Fruit fly (Drosophila melanogaster) whole organism, prepupa: ENCODE data around the gene CG15382.
A peak's percentile ranks its signal among the peaks of the same experiment; 100 is the strongest.

Source experiments
- Blimp-1 ChIP-seq: fragments of 200-800 bp; sonication (Bioruptor generic); optimal IDR thresholded peaks from 3 replicates; lab custom pipeline; 2017; ENCODE audit warnings: missing biosample characterization, missing genetic modification characterization, mild to moderate bottlenecking, moderate library complexity, missing genetic modification reagents
- CG10631 ChIP-seq: fragments of 200-800 bp; sonication (Bioruptor generic); optimal IDR thresholded peaks from 2 replicates; lab custom pipeline; 2016; ENCODE audit warnings: missing biosample characterization, missing genetic modification characterization
- CG10669 ChIP-seq: fragments of 200-800 bp; sonication (Bioruptor generic); optimal IDR thresholded peaks from 3 replicates; lab custom pipeline; 2018; ENCODE audit warnings: missing biosample characterization, mild to moderate bottlenecking, missing genetic modification characterization, moderate library complexity
- CG11294 ChIP-seq: fragments of 200-800 bp; sonication (Bioruptor generic); IDR thresholded peaks from 2 replicates; pipeline ENCODE4 v1.3.6; 2022; ENCODE audit warnings: missing biosample characterization, missing genetic modification characterization
- CG11762 ChIP-seq: fragments of 200-800 bp; sonication (Bioruptor generic); optimal IDR thresholded peaks from 3 replicates; lab custom pipeline; 2016; ENCODE audit warnings: missing biosample characterization, missing genetic modification characterization; ENCODE audit not compliant: insufficient read depth
- CG15336 ChIP-seq: fragments of 200-800 bp; sonication (Bioruptor generic); IDR thresholded peaks from 2 replicates; pipeline ENCODE4 v1.3.6; 2022; ENCODE audit warnings: missing biosample characterization, missing genetic modification characterization
- CG1621 ChIP-seq: fragments of 200-800 bp; sonication (Bioruptor generic); optimal IDR thresholded peaks from 3 replicates; lab custom pipeline; 2018; ENCODE audit warnings: missing biosample characterization, mild to moderate bottlenecking, missing genetic modification characterization
- CG31627 ChIP-seq: fragments of 200-800 bp; sonication (Bioruptor generic); optimal IDR thresholded peaks from 3 replicates; lab custom pipeline; 2016; ENCODE audit warnings: missing biosample characterization, missing genetic modification characterization
- CG32006 ChIP-seq: fragments of 200-800 bp; sonication (Bioruptor generic); optimal IDR thresholded peaks from 3 replicates; lab custom pipeline; 2017; ENCODE audit warnings: missing biosample characterization, mild to moderate bottlenecking, missing genetic modification characterization
- CG34406 ChIP-seq: fragments of 200-800 bp; sonication (Bioruptor generic); optimal IDR thresholded peaks from 3 replicates; lab custom pipeline; 2016; ENCODE audit warnings: missing biosample characterization, missing genetic modification characterization
- CG4318 ChIP-seq: fragments of 200-800 bp; sonication (Bioruptor generic); optimal IDR thresholded peaks from 3 replicates; lab custom pipeline; 2017; ENCODE audit warnings: missing biosample characterization, mild to moderate bottlenecking, missing genetic modification characterization
- CG6163 ChIP-seq: fragments of 200-800 bp; sonication (Bioruptor generic); IDR thresholded peaks from 3 replicates; pipeline ENCODE4 v1.3.6; 2022; ENCODE audit warnings: missing biosample characterization, missing genetic modification characterization
- CG6276 ChIP-seq: fragments of 200-800 bp; sonication (Bioruptor generic); optimal IDR thresholded peaks from 2 replicates; lab custom pipeline; 2017; ENCODE audit warnings: missing biosample characterization, mild to moderate bottlenecking, missing genetic modification characterization
- CG6792 ChIP-seq: fragments of 200-800 bp; sonication (Bioruptor generic); optimal IDR thresholded peaks from 3 replicates; lab custom pipeline; 2016; ENCODE audit warnings: missing biosample characterization, missing genetic modification characterization
- CG6808 ChIP-seq: fragments of 200-800 bp; sonication (Bioruptor generic); optimal IDR thresholded peaks from 3 replicates; lab custom pipeline; 2017; ENCODE audit warnings: missing biosample characterization, missing genetic modification characterization, mild to moderate bottlenecking, moderate library complexity, missing genetic modification reagents
- CG6854 ChIP-seq: fragments of 200-800 bp; sonication (Bioruptor generic); optimal IDR thresholded peaks from 2 replicates; lab custom pipeline; 2017; ENCODE audit warnings: missing biosample characterization, mild to moderate bottlenecking, missing genetic modification characterization
- CG7368 ChIP-seq: fragments of 200-800 bp; sonication (Bioruptor generic); optimal IDR thresholded peaks from 3 replicates; lab custom pipeline; 2016; ENCODE audit warnings: missing biosample characterization, missing genetic modification characterization
- CG8319 ChIP-seq: fragments of 200-800 bp; sonication (Bioruptor generic); optimal IDR thresholded peaks from 3 replicates; lab custom pipeline; 2016; ENCODE audit warnings: missing biosample characterization, missing genetic modification characterization
- Eip75B ChIP-seq: fragments of 200-800 bp; sonication (Bioruptor generic); optimal IDR thresholded peaks from 3 replicates; lab custom pipeline; 2016; ENCODE audit warnings: missing biosample characterization, missing genetic modification characterization
- Eip78C ChIP-seq: fragments of 200-800 bp; sonication (Bioruptor generic); peaks from one replicate; lab custom pipeline; 2016; ENCODE audit warnings: missing biosample characterization, missing genetic modification characterization
- Eip93F ChIP-seq: fragments of 200-800 bp; sonication (Bioruptor generic); optimal IDR thresholded peaks from 2 replicates; lab custom pipeline; 2016; ENCODE audit warnings: missing biosample characterization, mild to moderate bottlenecking, missing genetic modification characterization
- Ets21C ChIP-seq: fragments of 200-800 bp; sonication (Bioruptor generic); optimal IDR thresholded peaks from 3 replicates; lab custom pipeline; 2016; ENCODE audit warnings: missing biosample characterization, missing genetic modification characterization
- Ets96B ChIP-seq: fragments of 200-800 bp; optimal IDR thresholded peaks from 2 replicates; lab custom pipeline; 2019; ENCODE audit warnings: missing biosample characterization, mild to moderate bottlenecking, missing genetic modification characterization, moderate library complexity
- Hr38 ChIP-seq: sonication (Bioruptor generic); optimal IDR thresholded peaks from 2 replicates; lab custom pipeline; 2016; ENCODE audit warnings: missing biosample characterization, missing genetic modification characterization
- Hr39 ChIP-seq: fragments of 200-800 bp; sonication (Bioruptor generic); optimal IDR thresholded peaks from 2 replicates; lab custom pipeline; 2016; ENCODE audit warnings: missing biosample characterization, missing genetic modification characterization
- Hr4 ChIP-seq: fragments of 200-800 bp; sonication (Bioruptor generic); optimal IDR thresholded peaks from 3 replicates; lab custom pipeline; 2016; ENCODE audit warnings: missing biosample characterization, missing genetic modification characterization
- Lpt ChIP-seq: fragments of 200-800 bp; sonication (Bioruptor generic); optimal IDR thresholded peaks from 3 replicates; lab custom pipeline; 2016; ENCODE audit warnings: missing biosample characterization, missing genetic modification characterization
- Met ChIP-seq: fragments of 200-800 bp; sonication (Bioruptor generic); optimal IDR thresholded peaks from 3 replicates; lab custom pipeline; 2016; ENCODE audit warnings: missing biosample characterization, missing genetic modification characterization
- OdsH ChIP-seq: fragments of 200-800 bp; sonication (Bioruptor generic); optimal IDR thresholded peaks from 3 replicates; lab custom pipeline; 2016; ENCODE audit warnings: missing biosample characterization, missing genetic modification characterization
- Smox ChIP-seq: fragments of 200-800 bp; sonication (Bioruptor generic); optimal IDR thresholded peaks from 3 replicates; lab custom pipeline; 2016; ENCODE audit warnings: missing biosample characterization, missing genetic modification characterization
- Sox14 ChIP-seq: fragments of 200-800 bp; sonication (Bioruptor generic); optimal IDR thresholded peaks from 3 replicates; lab custom pipeline; 2016; ENCODE audit warnings: missing biosample characterization, missing genetic modification characterization
- Sox15 ChIP-seq: fragments of 200-800 bp; sonication (Bioruptor generic); optimal IDR thresholded peaks from 3 replicates; lab custom pipeline; 2016; ENCODE audit warnings: missing biosample characterization, missing genetic modification characterization
- achi ChIP-seq: fragments of 200-800 bp; sonication (Bioruptor generic); optimal IDR thresholded peaks from 3 replicates; lab custom pipeline; 2016; ENCODE audit warnings: missing biosample characterization, missing genetic modification characterization
- acj6 ChIP-seq: fragments of 200-800 bp; sonication (Bioruptor generic); optimal IDR thresholded peaks from 3 replicates; lab custom pipeline; 2016; ENCODE audit warnings: missing biosample characterization, missing genetic modification characterization
- cyc ChIP-seq: fragments of 200-800 bp; sonication (Bioruptor generic); optimal IDR thresholded peaks from 3 replicates; lab custom pipeline; 2016; ENCODE audit warnings: missing biosample characterization, missing genetic modification characterization
- dsx ChIP-seq: fragments of 200-800 bp; optimal IDR thresholded peaks from 3 replicates; lab custom pipeline; 2019; ENCODE audit warnings: missing biosample characterization, mild to moderate bottlenecking, missing genetic modification characterization, moderate library complexity; ENCODE audit not compliant: poor library complexity, severe bottlenecking
- eg ChIP-seq: fragments of 200-800 bp; sonication (Bioruptor generic); IDR thresholded peaks from 3 replicates; pipeline ENCODE4 v1.3.6; 2022; ENCODE audit warnings: missing biosample characterization, missing genetic modification characterization
- esn ChIP-seq: fragments of 200-800 bp; sonication (Bioruptor generic); optimal IDR thresholded peaks from 2 replicates; lab custom pipeline; 2016; ENCODE audit warnings: missing biosample characterization, mild to moderate bottlenecking, missing genetic modification characterization, moderate library complexity
- fd59A ChIP-seq: fragments of 200-800 bp; sonication (Bioruptor generic); optimal IDR thresholded peaks from 2 replicates; lab custom pipeline; 2017; ENCODE audit warnings: missing biosample characterization, mild to moderate bottlenecking, missing genetic modification characterization, missing genetic modification reagents
- fd85E ChIP-seq: fragments of 200-800 bp; sonication (Bioruptor generic); optimal IDR thresholded peaks from 3 replicates; lab custom pipeline; 2016; ENCODE audit warnings: missing biosample characterization, missing genetic modification characterization
- fkh ChIP-seq: fragments of 200-800 bp; sonication (Bioruptor generic); optimal IDR thresholded peaks from 3 replicates; lab custom pipeline; 2017; ENCODE audit warnings: missing biosample characterization, mild to moderate bottlenecking, missing genetic modification characterization, moderate library complexity
- pdm3 ChIP-seq: fragments of 200-800 bp; sonication (Bioruptor generic); optimal IDR thresholded peaks from 3 replicates; lab custom pipeline; 2016; ENCODE audit warnings: missing biosample characterization, missing genetic modification characterization
- spab ChIP-seq: fragments of 200-800 bp; sonication (Bioruptor generic); optimal IDR thresholded peaks from 2 replicates; lab custom pipeline; 2017; ENCODE audit warnings: missing biosample characterization, mild to moderate bottlenecking, missing genetic modification characterization, missing genetic modification reagents
- vri ChIP-seq: fragments of 200-800 bp; sonication (Bioruptor generic); optimal IDR thresholded peaks from 3 replicates; lab custom pipeline; 2016; ENCODE audit warnings: missing biosample characterization, mild to moderate bottlenecking, missing genetic modification characterization

CG15382 gene

DNA sequence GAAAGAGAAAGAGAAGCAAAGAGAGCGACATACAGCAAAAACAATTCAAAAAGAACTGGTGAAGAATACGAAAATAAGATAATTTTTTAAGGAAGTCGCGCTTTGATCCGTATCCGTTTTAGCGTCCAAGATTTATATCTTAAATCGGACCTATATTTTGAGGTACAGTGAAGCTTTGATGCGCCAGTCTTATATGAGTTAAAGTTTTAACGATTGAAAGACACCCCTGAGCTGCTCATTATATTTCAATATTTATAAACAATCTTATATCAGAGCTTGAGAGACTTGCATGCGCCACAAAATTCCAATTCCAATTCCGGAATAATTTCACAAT lies 23.2 kb downstream of the CG15382 start (continued):
- TF ChIP-seq eg (GFP tag; lab: Robert Waterston, UW) (no peak), Sox15 (GFP tag; lab: Kevin White, UChicago) (no peak), CG4318 (GFP tag; lab: Kevin White, UChicago) (no peak), spab (GFP tag; lab: Kevin White, UChicago) (no peak), Lpt (GFP tag; lab: Kevin White, UChicago) (no peak), pdm3 (GFP tag; lab: Kevin White, UChicago) (peak; percentile 11), Eip93F (GFP tag; lab: Kevin White, UChicago) (no peak), CG11294 (GFP tag; lab: Robert Waterston, UW) (no peak), CG10669 (no peak), CG6854 (no peak), CG34406 (GFP tag; lab: Kevin White, UChicago) (no peak), achi (peak; percentile 35), Hr38 (GFP tag; lab: Kevin White, UChicago) (no peak), CG1621 (tag; lab: Kevin White, UChicago) (no peak), fd85E (GFP tag; lab: Kevin White, UChicago) (no peak), Met (GFP tag; lab: Kevin White, UChicago) (no peak), CG6276 (no peak), Ets21C (GFP tag; lab: Kevin White, UChicago) (no peak), CG6808 (GFP tag; lab: Kevin White, UChicago) (no peak), CG6163 (GFP tag; lab: Robert Waterston, UW) (no peak), CG10631 (GFP tag; lab: Kevin White, UChicago) (peak; percentile 24), Hr39 (GFP tag; lab: Kevin White, UChicago) (peak; percentile 27), Blimp-1 (GFP tag; lab: Kevin White, UChicago) (no peak)

DNA sequence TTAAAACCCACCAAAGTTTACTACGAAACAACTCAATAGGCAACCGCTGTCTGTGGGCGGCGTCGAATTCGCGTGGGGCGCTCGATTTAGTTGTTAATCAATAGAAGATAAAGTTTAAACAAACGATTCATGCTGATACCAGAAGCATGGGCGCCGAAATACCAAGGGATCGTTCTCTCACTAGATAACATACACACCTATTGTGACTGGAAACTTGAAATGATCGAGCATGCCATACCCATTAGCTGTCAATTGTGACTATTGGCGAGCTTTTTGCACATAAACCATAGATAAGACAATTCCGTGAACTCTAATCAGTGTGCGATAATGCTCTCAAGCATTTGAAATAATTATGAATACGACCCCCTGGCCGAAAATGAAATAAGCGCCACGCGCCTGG lies 23.8 kb downstream of the CG15382 start:
- no peak for TF ChIP-seq achi
- TF ChIP-seq Met (GFP tag; lab: Kevin White, UChicago): no peak
- TF ChIP-seq Lpt (GFP tag; lab: Kevin White, UChicago): no peak
- TF ChIP-seq CG6808 (GFP tag; lab: Kevin White, UChicago): no peak
- TF ChIP-seq Blimp-1 (GFP tag; lab: Kevin White, UChicago): no peak
- TF ChIP-seq vri (GFP tag; lab: Kevin White, UChicago): peak; percentile 19
- no peak for TF ChIP-seq CG7368
- no peak for TF ChIP-seq OdsH (GFP tag; lab: Kevin White, UChicago)
- TF ChIP-seq fkh (GFP tag; lab: Kevin White, UChicago): peak; percentile 34

DNA sequence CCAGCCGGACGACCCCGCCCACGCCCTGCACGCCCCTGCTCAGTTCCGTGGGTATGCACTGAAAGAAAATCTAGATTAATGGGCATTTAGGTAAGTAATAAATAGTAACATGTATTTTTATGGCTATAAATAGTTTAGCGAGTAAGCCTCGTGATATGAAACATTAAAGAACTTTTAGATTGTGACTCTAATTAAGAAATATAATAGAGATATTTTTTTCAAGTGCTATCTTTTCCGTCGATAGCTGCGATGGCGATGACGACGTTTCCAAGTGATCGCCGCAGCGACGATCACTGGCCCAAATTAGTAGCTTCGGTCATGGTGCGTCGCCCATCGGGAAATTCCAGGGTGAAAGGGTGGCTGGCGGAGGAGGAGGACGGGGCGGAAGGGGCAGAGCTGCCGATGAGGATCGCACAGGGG lies 24.6 kb downstream of the CG15382 start:
- TF ChIP-seq fd85E (GFP tag; lab: Kevin White, UChicago) (peak; percentile 35), fd59A (GFP tag; lab: Kevin White, UChicago) (peak; percentile 82), Hr4 (GFP tag; lab: Kevin White, UChicago) (peak; percentile 82), fkh (GFP tag; lab: Kevin White, UChicago) (peak; percentile 16), CG31627 (GFP tag; lab: Kevin White, UChicago) (peak; percentile 67), pdm3 (GFP tag; lab: Kevin White, UChicago) (peak; percentile 86), achi (peak; percentile 89), CG6276 (peak; percentile 84), OdsH (GFP tag; lab: Kevin White, UChicago) (peak; percentile 87), Sox14 (GFP tag; lab: Kevin White, UChicago) (peak; percentile 82), Blimp-1 (GFP tag; lab: Kevin White, UChicago) (peak; percentile 12), Eip93F (GFP tag; lab: Kevin White, UChicago) (no peak), CG10631 (GFP tag; lab: Kevin White, UChicago) (peak; percentile 83), vri (GFP tag; lab: Kevin White, UChicago) (peak; percentile 55), CG7368 (peak; percentile 77), Hr38 (GFP tag; lab: Kevin White, UChicago) (no peak), CG32006 (GFP tag; lab: Kevin White, UChicago) (peak; percentile 89), CG11762 (GFP tag; lab: Kevin White, UChicago) (peak; percentile 71), eg (GFP tag; lab: Robert Waterston, UW) (peak; percentile 92), dsx (peak; percentile 84), CG6163 (GFP tag; lab: Robert Waterston, UW) (peak; percentile 94), acj6 (GFP tag; lab: Kevin White, UChicago) (peak; percentile 84), Eip78C (peak; percentile 96), CG10669 (peak; percentile 83), CG15336 (GFP tag; lab: Robert Waterston, UW) (peak; percentile 92), esn (GFP tag; lab: Kevin White, UChicago) (peak; percentile 81), Ets96B (peak; percentile 89), CG1621 (tag; lab: Kevin White, UChicago) (peak; percentile 84), CG6792 (peak; percentile 86), CG11294 (GFP tag; lab: Robert Waterston, UW) (peak; percentile 76), Eip75B (GFP tag; lab: Kevin White, UChicago) (peak; percentile 87), CG6854 (peak; percentile 68), Sox15 (GFP tag; lab: Kevin White, UChicago) (peak; percentile 74), Smox (GFP tag; lab: Kevin White, UChicago) (peak; percentile 79), cyc (GFP tag; lab: Kevin White, UChicago) (peak; percentile 79), CG8319 (peak; percentile 72)
